Fruit fly (Drosophila melanogaster): Measurements from ENCODE around the gene Marf.

Marf gene

DNA sequence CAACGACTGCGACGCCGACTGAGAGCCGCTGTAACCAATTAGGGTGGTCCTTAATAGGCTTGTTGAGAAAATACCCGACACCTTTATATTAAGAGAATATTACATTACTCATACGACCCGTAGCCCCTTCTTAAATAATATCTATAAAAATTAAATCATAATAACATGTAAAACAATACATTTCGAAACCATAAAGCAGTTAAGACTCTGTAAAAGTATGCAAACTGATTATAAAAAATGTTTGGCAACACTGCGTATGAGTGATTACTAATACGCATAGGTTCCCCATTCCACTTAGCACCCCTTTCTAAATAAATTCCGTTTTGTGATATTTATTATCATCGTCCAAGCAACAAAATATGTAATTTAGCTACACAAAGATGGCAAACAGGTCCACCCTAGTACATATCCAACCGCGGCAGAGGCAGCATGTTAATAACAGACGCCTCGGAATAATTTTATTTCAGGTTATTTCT, 25.1 kb upstream of the Marf start (continued):
- peak; percentile 58 for TF ChIP-seq CG15514 (GFP tag; optimal IDR thresholded peaks at IDR 0.05)
- TF ChIP-seq nerfin-2 (GFP tag; IDR thresholded peaks at IDR 0.05; ENCODE audit: partially characterized antibody): no peak
- peak; percentile 57 for TF ChIP-seq al (GFP tag; IDR thresholded peaks at IDR 0.05)
- no peak for TF ChIP-seq abd-A (tag; optimal IDR thresholded peaks at IDR 0.05)
- no peak for TF ChIP-seq CG43689 (GFP tag; IDR thresholded peaks at IDR 0.05)
- TF ChIP-seq ftz-f1 (GFP tag; optimal IDR thresholded peaks at IDR 0.05): no peak
- TF ChIP-seq lab (GFP tag; optimal IDR thresholded peaks at IDR 0.05): peak; percentile 86
- TF ChIP-seq rib (GFP tag; IDR thresholded peaks at IDR 0.05): peak; percentile 45; the same call in 1 of the 2 replicates
- peak; percentile 15 for TF ChIP-seq corto (GFP tag; optimal IDR thresholded peaks at IDR 0.05)
- TF ChIP-seq zf30C (GFP tag; optimal IDR thresholded peaks at IDR 0.05): no peak
- no peak for TF ChIP-seq pros (GFP tag; optimal IDR thresholded peaks at IDR 0.05)
- TF ChIP-seq MBD-R2 (GFP tag; IDR thresholded peaks at IDR 0.05): no peak; the same call in 1 of the 2 replicates
- TF ChIP-seq grau (tag; optimal IDR thresholded peaks at IDR 0.05): peak; percentile 85
- TF ChIP-seq da (GFP tag; optimal IDR thresholded peaks at IDR 0.05): no peak
- peak; percentile 13 for TF ChIP-seq CG13123 (GFP tag; optimal IDR thresholded peaks at IDR 0.05)
- TF ChIP-seq Hmr (GFP tag; optimal IDR thresholded peaks at IDR 0.05): peak; percentile 87
- peak; percentile 10 for TF ChIP-seq CG31365 (tag; optimal IDR thresholded peaks at IDR 0.05)
- no peak for TF ChIP-seq Adf1 (GFP tag; IDR thresholded peaks at IDR 0.05)
- peak; percentile 40; the same call in 1 of the 2 replicates for TF ChIP-seq klu (GFP tag; IDR thresholded peaks at IDR 0.05)
- peak; percentile 23 for TF ChIP-seq Dad (GFP tag; optimal IDR thresholded peaks at IDR 0.05)
- TF ChIP-seq mirr (GFP tag; optimal IDR thresholded peaks at IDR 0.05): peak; percentile 42
- peak; percentile 74 for TF ChIP-seq scrt (GFP tag; optimal IDR thresholded peaks at IDR 0.05)
- TF ChIP-seq crol (GFP tag; IDR thresholded peaks at IDR 0.05): no peak
- no peak for TF ChIP-seq ac (GFP tag; optimal IDR thresholded peaks at IDR 0.05)
- no peak for TF ChIP-seq Dref (GFP tag; IDR thresholded peaks at IDR 0.05)
- peak; percentile 84 for TF ChIP-seq CG8924 (tag; optimal IDR thresholded peaks at IDR 0.05)
- TF ChIP-seq MESR4 (GFP tag; optimal IDR thresholded peaks at IDR 0.05): no peak
- peak; percentile 9 for TF ChIP-seq jing (GFP tag; optimal IDR thresholded peaks at IDR 0.05)
- TF ChIP-seq Mrtf (GFP tag; IDR thresholded peaks at IDR 0.05): peak; percentile 46; the same call in 1 of the 3 replicates
- TF ChIP-seq sug (tag; optimal IDR thresholded peaks at IDR 0.05): peak; percentile 72
- TF ChIP-seq CG11723 (GFP tag; optimal IDR thresholded peaks at IDR 0.05): peak; percentile 79
- peak; percentile 28 for TF ChIP-seq fd64A (GFP tag; optimal IDR thresholded peaks at IDR 0.05)
- peak; percentile 69; the same call in 2 of the 3 replicates for TF ChIP-seq row (GFP tag; IDR thresholded peaks at IDR 0.05)
- TF ChIP-seq CG6854 (GFP tag; optimal IDR thresholded peaks at IDR 0.05): peak; percentile 74
- TF ChIP-seq Tbp (GFP tag; optimal IDR thresholded peaks at IDR 0.05): no peak
- TF ChIP-seq toy (GFP tag; IDR thresholded peaks at IDR 0.05): no peak
- TF ChIP-seq Stat92E (GFP tag; optimal IDR thresholded peaks at IDR 0.05): no peak
- peak in 1 of 2 experiments; percentile 42 for TF ChIP-seq Hr78 (GFP tag; optimal IDR thresholded peaks at IDR 0.05)
- no peak for TF ChIP-seq gt (GFP tag; IDR thresholded peaks at IDR 0.05)
- TF ChIP-seq ara (GFP tag; IDR thresholded peaks at IDR 0.05): no peak
- TF ChIP-seq CG12744 (GFP tag; optimal IDR thresholded peaks at IDR 0.05): no peak
- TF ChIP-seq CG18764 (GFP tag; optimal IDR thresholded peaks at IDR 0.05): peak; percentile 38
- 0 out of 2 replicates have a peak, but pooled peaks have one; percentile 7 for TF ChIP-seq Ada2b (GFP tag; IDR thresholded peaks at IDR 0.05)
- TF ChIP-seq bsh (GFP tag; optimal IDR thresholded peaks at IDR 0.05): peak; percentile 62 to 86
- no peak for TF ChIP-seq Kr (GFP tag; optimal IDR thresholded peaks at IDR 0.05)
- TF ChIP-seq Antp (GFP tag; optimal IDR thresholded peaks at IDR 0.05): peak; percentile 3
- no peak for TF ChIP-seq kay (GFP tag; optimal IDR thresholded peaks at IDR 0.05)
- TF ChIP-seq CG13424 (tag; optimal IDR thresholded peaks at IDR 0.05): peak; percentile 86
- TF ChIP-seq ab (GFP tag; optimal IDR thresholded peaks at IDR 0.05): no peak
- TF ChIP-seq CG6791 (GFP tag; IDR thresholded peaks at IDR 0.05; ENCODE audit: partially characterized antibody): no peak

Measured in whole organism, embryonic.